Worm (Caenorhabditis elegans): Measurements from ENCODE around the gene F59A6.4.

Gene F59A6.4

DNA sequence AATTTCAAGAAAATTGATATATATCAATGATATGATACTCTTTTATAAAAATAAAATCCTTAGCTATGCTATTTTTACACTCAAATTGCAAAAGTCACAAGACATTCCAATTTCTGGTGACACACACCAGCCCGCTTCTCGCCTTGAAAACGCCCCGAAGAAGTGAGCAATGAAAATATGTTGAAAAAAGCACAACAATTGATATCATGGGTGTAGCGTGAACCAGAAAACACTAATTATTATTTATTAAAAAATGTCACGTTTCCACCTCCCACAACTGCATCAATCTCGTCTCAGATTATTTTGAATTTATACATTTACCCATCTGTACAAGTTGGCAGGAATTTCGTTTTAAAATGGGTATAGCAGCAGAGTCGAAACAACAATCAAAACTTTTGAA lies at the start of gene F59A6.4:
TSS of gene F59A6.4 (plus strand) at position 301 of the 400 bp plus-strand sequence.
- TF ChIP-seq hmg-4 (GFP tag; optimal IDR thresholded peaks at IDR 0.05): no peak

DNA sequence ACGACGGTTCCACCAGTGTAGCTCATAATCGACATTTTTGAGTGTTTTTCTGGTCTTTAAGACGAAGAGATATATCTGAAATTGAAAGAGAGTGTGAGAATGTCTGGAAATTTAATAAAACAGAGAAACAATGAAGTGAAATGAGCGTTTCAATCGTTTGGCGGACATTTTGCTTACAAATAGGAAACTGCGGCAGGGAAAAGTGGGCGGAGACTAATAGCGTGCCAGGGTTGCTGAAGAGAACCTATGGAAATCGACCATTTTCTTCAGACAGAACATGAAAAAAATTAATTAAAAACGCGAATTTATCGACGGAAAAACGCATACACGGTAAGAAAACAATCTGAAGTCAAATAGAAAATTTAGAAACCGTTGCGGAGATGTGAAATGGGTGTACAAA lies 49.5 kb upstream of the F59A6.4 start, which contains the start of gene pbs-3:
TSS of gene pbs-3 (minus strand) at position 75 of the 400 bp plus-strand sequence.
- TF ChIP-seq tbx-37 (GFP tag; conservative IDR thresholded peaks at IDR 0.05) (peak; percentile 54; the same call in 1 of the 2 replicates), flt-1 (GFP tag; IDR thresholded peaks at IDR 0.05) (no peak), tra-4 (tag; optimal IDR thresholded peaks at IDR 0.05) (no peak), hmg-4 (GFP tag; optimal IDR thresholded peaks at IDR 0.05) (no peak), sea-1 (GFP tag; conservative IDR thresholded peaks at IDR 0.05) (0 out of 2 replicates have a peak, but pooled peaks have one; percentile 23), ama-1 (optimal IDR thresholded peaks at IDR 0.05) (no peak), ets-7 (tag; optimal IDR thresholded peaks at IDR 0.05) (peak; percentile 3), F13C5.2 (tag; optimal IDR thresholded peaks at IDR 0.05) (peak; percentile 16)

DNA sequence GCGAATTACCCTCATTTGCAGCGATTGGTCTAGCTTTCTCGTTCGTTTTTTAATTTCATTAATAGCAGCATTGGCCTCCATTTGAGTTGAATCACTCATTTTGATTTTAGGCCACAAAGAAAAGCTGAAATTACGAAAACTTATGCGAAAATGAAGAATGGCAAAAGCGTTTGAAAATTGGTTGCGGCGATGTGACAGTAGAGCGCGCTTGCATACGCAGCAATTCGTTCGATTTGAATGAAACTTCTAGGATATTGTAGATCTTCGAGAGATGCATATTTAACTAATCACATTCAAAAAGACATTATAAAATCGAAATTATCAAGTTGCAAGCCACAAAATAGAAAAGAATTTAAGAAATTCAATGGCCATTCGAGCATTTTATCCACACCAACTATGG lies 45.2 kb upstream of the F59A6.4 start, which contains the start of gene ulp-2:
TSS of gene ulp-2 (minus strand) at position 158 of the 400 bp plus-strand sequence.
- TF ChIP-seq ets-7 (tag; optimal IDR thresholded peaks at IDR 0.05): no peak
- TF ChIP-seq tbx-37 (GFP tag; conservative IDR thresholded peaks at IDR 0.05): no peak

DNA sequence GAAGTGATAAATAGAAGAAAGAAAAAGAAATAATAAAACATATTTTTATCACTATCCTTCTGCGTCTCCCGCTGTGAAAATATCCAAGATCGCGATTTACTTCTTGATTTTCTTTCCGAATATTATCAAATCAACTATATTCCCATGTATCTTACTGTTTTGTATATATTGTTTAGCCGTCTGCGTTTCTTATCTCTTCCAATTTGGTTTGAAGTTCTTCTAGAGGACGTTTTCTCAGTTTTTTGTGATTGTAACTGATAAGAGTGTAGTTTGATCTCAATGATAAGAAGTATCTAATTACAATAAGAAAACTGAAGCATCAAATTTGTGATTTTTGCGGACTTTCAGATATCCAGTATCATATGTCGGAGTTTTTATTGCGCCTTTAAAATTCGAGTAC lies 44.2 kb upstream of the F59A6.4 start:
- no peak for TF ChIP-seq hmg-4 (GFP tag; optimal IDR thresholded peaks at IDR 0.05)
- no peak for TF ChIP-seq tbx-11 (GFP tag; IDR thresholded peaks at IDR 0.05)
- TF ChIP-seq ceh-36 (tag; optimal IDR thresholded peaks at IDR 0.05): no peak
- no peak for TF ChIP-seq ama-1 (optimal IDR thresholded peaks at IDR 0.05)
- TF ChIP-seq aly-1 (tag; optimal IDR thresholded peaks at IDR 0.05): no peak
- no peak for TF ChIP-seq tbx-37 (GFP tag; conservative IDR thresholded peaks at IDR 0.05)
- TF ChIP-seq sea-1 (GFP tag; conservative IDR thresholded peaks at IDR 0.05): no peak

DNA sequence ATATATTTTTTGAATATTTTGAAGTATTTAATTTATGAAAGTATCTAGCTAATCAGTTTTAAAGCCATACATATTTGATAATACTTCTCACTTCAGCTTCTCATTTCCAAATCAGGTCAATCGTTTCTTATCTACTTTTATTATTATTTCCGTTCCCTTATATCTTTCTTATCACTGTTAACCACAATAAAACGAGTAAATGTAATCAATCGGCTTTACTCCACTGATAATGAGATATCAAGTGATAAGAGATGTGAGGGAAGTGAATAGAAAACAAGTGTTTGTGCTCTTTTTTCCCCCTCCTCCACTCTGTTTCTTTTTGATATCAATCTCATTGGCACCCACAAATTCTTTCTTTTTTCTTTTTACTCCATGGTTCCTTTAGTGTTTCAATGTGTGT lies 38.3 kb upstream of the F59A6.4 start:
- TF ChIP-seq ets-7 (tag; optimal IDR thresholded peaks at IDR 0.05) (no peak), F13C5.2 (tag; optimal IDR thresholded peaks at IDR 0.05) (no peak), B0310.2 (tag; optimal IDR thresholded peaks at IDR 0.05) (no peak), ama-1 (optimal IDR thresholded peaks at IDR 0.05) (no peak), scrt-1 (GFP tag; IDR thresholded peaks at IDR 0.05) (no peak), sea-1 (GFP tag; conservative IDR thresholded peaks at IDR 0.05) (no peak), aly-1 (tag; optimal IDR thresholded peaks at IDR 0.05) (no peak), hmg-4 (GFP tag; optimal IDR thresholded peaks at IDR 0.05) (no peak), tra-4 (tag; optimal IDR thresholded peaks at IDR 0.05) (no peak), ceh-36 (tag; optimal IDR thresholded peaks at IDR 0.05) (no peak), ceh-13 (GFP tag; optimal IDR thresholded peaks at IDR 0.05) (no peak), flt-1 (GFP tag; IDR thresholded peaks at IDR 0.05) (no peak), hmbx-1 (tag; optimal IDR thresholded peaks at IDR 0.05) (no peak), tbx-11 (GFP tag; IDR thresholded peaks at IDR 0.05) (no peak), hnd-1 (tag; optimal IDR thresholded peaks at IDR 0.05) (no peak), pes-1 (GFP tag; IDR thresholded peaks at IDR 0.05) (no peak), tbx-37 (GFP tag; conservative IDR thresholded peaks at IDR 0.05) (no peak)

DNA sequence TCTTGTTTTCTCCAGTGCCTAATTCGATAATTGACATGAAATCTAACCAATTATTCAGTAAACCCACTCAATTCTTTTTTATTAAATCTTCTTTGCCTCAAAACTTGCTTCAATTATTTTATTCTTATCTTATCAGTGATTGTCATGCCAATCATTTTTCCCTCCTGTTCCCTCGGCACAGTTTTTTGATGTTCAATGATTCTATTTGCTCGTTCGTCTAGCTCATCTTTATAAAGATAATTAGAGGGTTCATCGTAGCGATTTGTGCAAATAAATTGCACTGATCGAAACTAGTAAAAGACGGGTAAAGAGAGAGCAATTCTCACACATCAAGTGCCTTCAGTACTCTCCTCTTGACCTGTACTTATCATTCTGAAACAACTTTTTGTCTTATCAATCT lies 37.2 kb upstream of the F59A6.4 start:
- no peak for TF ChIP-seq hnd-1 (tag; optimal IDR thresholded peaks at IDR 0.05)
- TF ChIP-seq hmbx-1 (tag; optimal IDR thresholded peaks at IDR 0.05): no peak
- TF ChIP-seq sea-1 (GFP tag; conservative IDR thresholded peaks at IDR 0.05): no peak
- TF ChIP-seq hmg-4 (GFP tag; optimal IDR thresholded peaks at IDR 0.05): no peak
- TF ChIP-seq tbx-37 (GFP tag; conservative IDR thresholded peaks at IDR 0.05): no peak

DNA sequence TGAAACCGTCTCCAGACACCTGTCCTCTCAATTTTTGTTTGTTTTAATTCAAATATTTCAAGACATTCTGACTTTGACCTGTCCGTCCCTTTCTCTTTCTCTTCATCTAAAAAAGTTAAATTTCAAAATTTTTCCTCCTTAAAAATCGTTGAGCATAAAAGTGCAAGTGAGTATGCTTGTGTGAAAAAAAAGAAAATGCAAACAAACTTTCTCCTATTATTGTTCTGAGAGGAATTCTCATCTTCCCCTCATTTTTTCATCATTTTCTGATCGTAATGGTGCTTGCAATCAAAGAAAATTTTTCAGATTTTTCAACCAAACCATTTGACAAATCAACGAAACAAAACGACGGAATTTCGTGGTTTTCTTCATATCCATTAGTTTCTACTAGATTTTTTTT lies 36.0 kb upstream of the F59A6.4 start, which contains the start of gene shc-2:
TSS of gene shc-2 (plus strand) at position 301 of the 400 bp plus-strand sequence.
- no peak for TF ChIP-seq hmbx-1 (tag; optimal IDR thresholded peaks at IDR 0.05)
- no peak for TF ChIP-seq hnd-1 (tag; optimal IDR thresholded peaks at IDR 0.05)
- no peak for TF ChIP-seq tra-4 (tag; optimal IDR thresholded peaks at IDR 0.05)
- no peak for TF ChIP-seq ceh-13 (GFP tag; optimal IDR thresholded peaks at IDR 0.05)
- TF ChIP-seq F13C5.2 (tag; optimal IDR thresholded peaks at IDR 0.05): no peak
- no peak for TF ChIP-seq tbx-37 (GFP tag; conservative IDR thresholded peaks at IDR 0.05)
- no peak for TF ChIP-seq scrt-1 (GFP tag; IDR thresholded peaks at IDR 0.05)
- TF ChIP-seq ama-1 (optimal IDR thresholded peaks at IDR 0.05): no peak
- TF ChIP-seq tbx-11 (GFP tag; IDR thresholded peaks at IDR 0.05): no peak

- TF ChIP-seq ceh-13 (GFP tag; optimal IDR thresholded peaks at IDR 0.05): no peak
- no peak for TF ChIP-seq ama-1 (optimal IDR thresholded peaks at IDR 0.05)
- no peak for TF ChIP-seq hnd-1 (tag; optimal IDR thresholded peaks at IDR 0.05)
- no peak for TF ChIP-seq scrt-1 (GFP tag; IDR thresholded peaks at IDR 0.05)
- TF ChIP-seq ets-7 (tag; optimal IDR thresholded peaks at IDR 0.05): no peak
Observed at ce11 chrII:4974448-4974951, 30.4 kb upstream of the F59A6.4 start.

DNA sequence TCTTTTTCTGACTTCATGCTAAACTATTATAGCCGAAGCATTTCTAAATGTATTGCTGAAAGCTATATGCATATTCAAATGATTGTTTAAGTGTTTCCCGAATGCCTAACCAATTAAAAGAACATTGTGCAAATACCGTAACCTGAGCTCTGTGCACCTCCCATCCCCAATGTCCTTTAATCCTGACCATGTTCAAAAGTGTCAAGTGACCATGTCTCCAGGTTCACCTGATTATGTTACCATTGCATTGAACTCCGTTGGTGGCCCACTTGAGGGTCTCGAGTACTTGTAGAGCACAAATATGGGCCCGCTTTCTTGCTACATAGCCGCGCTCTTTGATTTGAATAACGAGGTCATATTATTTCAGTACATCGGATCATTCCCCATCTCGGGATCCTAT lies 29.6 kb upstream of the F59A6.4 start:
- no peak for TF ChIP-seq flt-1 (GFP tag; IDR thresholded peaks at IDR 0.05)
- TF ChIP-seq sea-1 (GFP tag; conservative IDR thresholded peaks at IDR 0.05): no peak
- no peak for TF ChIP-seq tra-4 (tag; optimal IDR thresholded peaks at IDR 0.05)
- TF ChIP-seq ama-1 (optimal IDR thresholded peaks at IDR 0.05): no peak
- no peak for TF ChIP-seq B0310.2 (tag; optimal IDR thresholded peaks at IDR 0.05)
- no peak for TF ChIP-seq ets-7 (tag; optimal IDR thresholded peaks at IDR 0.05)
